Fruit fly (Drosophila melanogaster) whole organism, embryonic: ENCODE measurements around the gene mRpS2.

Experiments
- Antp ChIP-seq: fragments of 200-800 bp; sonication (Bioruptor generic); optimal IDR thresholded peaks from 3 replicates; lab custom pipeline; 2016; ENCODE audit warnings: missing biosample characterization, missing genetic modification characterization
- Asciz ChIP-seq: fragments of 200-800 bp; sonication (Bioruptor generic); optimal IDR thresholded peaks from 2 replicates; lab custom pipeline; 2017; ENCODE audit warnings: missing biosample characterization, mild to moderate bottlenecking, missing genetic modification characterization, missing genetic modification reagents
- B-H2 ChIP-seq: fragments of 200-800 bp; sonication (Bioruptor generic); optimal IDR thresholded peaks from 2 replicates; lab custom pipeline; 2018; ENCODE audit warnings: missing biosample characterization, mild to moderate bottlenecking, missing genetic modification characterization
- CG11696 ChIP-seq: fragments of 200-800 bp; sonication (Bioruptor generic); IDR thresholded peaks from 2 replicates; pipeline ENCODE4 v1.3.6; 2022; ENCODE audit warnings: missing biosample characterization, missing genetic modification characterization
- CG14965 ChIP-seq: fragments of 200-800 bp; sonication (Bioruptor generic); optimal IDR thresholded peaks from 2 replicates; lab custom pipeline; 2016; ENCODE audit warnings: missing biosample characterization, missing genetic modification characterization, borderline replicate concordance
- CG15269 ChIP-seq: fragments of 200-800 bp; sonication (Bioruptor generic); optimal IDR thresholded peaks from 2 replicates; lab custom pipeline; 2018; ENCODE audit warnings: missing biosample characterization, mild to moderate bottlenecking, missing genetic modification characterization, moderate library complexity
- CG15514 ChIP-seq: fragments of 200-800 bp; sonication (Bioruptor generic); optimal IDR thresholded peaks from 3 replicates; lab custom pipeline; 2017; ENCODE audit warnings: missing biosample characterization, missing genetic modification characterization, mild to moderate bottlenecking, moderate library complexity, missing genetic modification reagents
- CG3163 ChIP-seq: fragments of 200-800 bp; sonication (Bioruptor generic); optimal IDR thresholded peaks from 3 replicates; lab custom pipeline; 2016; ENCODE audit warnings: missing biosample characterization, missing genetic modification characterization
- CG6272 ChIP-seq: fragments of 200-800 bp; sonication (Bioruptor generic); IDR thresholded peaks from 2 replicates; pipeline ENCODE4 v1.3.6; 2022; ENCODE audit warnings: missing biosample characterization, missing genetic modification characterization
- CG6654 ChIP-seq: fragments of 200-800 bp; sonication (Bioruptor generic); optimal IDR thresholded peaks from 2 replicates; lab custom pipeline; 2017; ENCODE audit warnings: missing biosample characterization, mild to moderate bottlenecking, missing genetic modification characterization
- CG6765 ChIP-seq: fragments of 200-800 bp; sonication (Bioruptor generic); optimal IDR thresholded peaks from 3 replicates; lab custom pipeline; 2017; ENCODE audit warnings: missing biosample characterization, mild to moderate bottlenecking, missing genetic modification characterization
- CG7928 ChIP-seq: fragments of 200-800 bp; sonication (Bioruptor generic); optimal IDR thresholded peaks from 2 replicates; lab custom pipeline; 2017; ENCODE audit warnings: missing biosample characterization, mild to moderate bottlenecking, missing genetic modification characterization
- CG8290 ChIP-seq, 3 experiments: fragments of 200-800 bp; sonication (Bioruptor generic); optimal IDR thresholded peaks; 2 replicates each; lab custom pipeline; 2016 to 2019; ENCODE audit warnings: missing biosample characterization in 3 of 3, missing genetic modification characterization in 3 of 3, mild to moderate bottlenecking in 2 of 3, moderate library complexity in 1 of 3
- D19B ChIP-seq: fragments of 200-800 bp; sonication (Bioruptor generic); optimal IDR thresholded peaks from 2 replicates; lab custom pipeline; 2017; ENCODE audit warnings: missing biosample characterization, mild to moderate bottlenecking, missing genetic modification characterization
- Dp ChIP-seq: fragments of 200-800 bp; sonication (Bioruptor generic); optimal IDR thresholded peaks from 2 replicates; lab custom pipeline; 2018; ENCODE audit warnings: missing biosample characterization, mild to moderate bottlenecking, missing genetic modification characterization, moderate library complexity
- ERR ChIP-seq: fragments of 200-800 bp; sonication (Bioruptor generic); optimal IDR thresholded peaks from 2 replicates; lab custom pipeline; 2016; ENCODE audit warnings: missing biosample characterization, missing genetic modification characterization
- Ets65A ChIP-seq: fragments of 200-800 bp; sonication (Bioruptor generic); peaks from one replicate; lab custom pipeline; 2016; ENCODE audit warnings: missing biosample characterization, missing genetic modification characterization
- Fer2 ChIP-seq: fragments of 200-800 bp; sonication (Bioruptor generic); optimal IDR thresholded peaks from 2 replicates; lab custom pipeline; 2018; ENCODE audit warnings: missing biosample characterization, mild to moderate bottlenecking, missing genetic modification characterization, moderate library complexity
- Hmx ChIP-seq: fragments of 200-800 bp; sonication (Bioruptor generic); optimal IDR thresholded peaks from 2 replicates; lab custom pipeline; 2016; ENCODE audit warnings: missing biosample characterization, missing genetic modification characterization
- Hsf ChIP-seq: fragments of 200-800 bp; sonication (Bioruptor generic); optimal IDR thresholded peaks from 3 replicates; lab custom pipeline; 2016; ENCODE audit warnings: missing biosample characterization, missing genetic modification characterization
- MESR4 ChIP-seq: fragments of 200-800 bp; sonication (Bioruptor generic); optimal IDR thresholded peaks from 2 replicates; lab custom pipeline; 2018; ENCODE audit warnings: missing biosample characterization, mild to moderate bottlenecking, missing genetic modification characterization, moderate library complexity
- NC2α ChIP-seq: fragments of 200-800 bp; sonication (Bioruptor generic); optimal IDR thresholded peaks from 2 replicates; lab custom pipeline; 2016; ENCODE audit warnings: missing biosample characterization, missing genetic modification characterization
- PHDP ChIP-seq: fragments of 200-800 bp; sonication (Bioruptor generic); optimal IDR thresholded peaks from 3 replicates; lab custom pipeline; 2018; ENCODE audit warnings: missing biosample characterization, mild to moderate bottlenecking, missing genetic modification characterization, moderate library complexity
- Scr ChIP-seq: fragments of 200-800 bp; sonication (Bioruptor generic); IDR thresholded peaks from 2 replicates; pipeline ENCODE4 v1.3.6; 2022; ENCODE audit warnings: missing biosample characterization, missing genetic modification characterization; ENCODE audit not compliant: partially characterized antibody
- Side ChIP-seq: fragments of 200-800 bp; sonication (Bioruptor generic); optimal IDR thresholded peaks from 2 replicates; lab custom pipeline; 2016; ENCODE audit warnings: missing biosample characterization, missing genetic modification characterization
- Six4 ChIP-seq: fragments of 200-800 bp; sonication (Bioruptor generic); optimal IDR thresholded peaks from 2 replicates; lab custom pipeline; 2016; ENCODE audit warnings: missing biosample characterization, missing genetic modification characterization
- Spps ChIP-seq: fragments of 200-800 bp; sonication (Bioruptor generic); optimal IDR thresholded peaks from 2 replicates; lab custom pipeline; 2018; ENCODE audit warnings: missing biosample characterization, mild to moderate bottlenecking, missing genetic modification characterization
- Ssrp ChIP-seq: fragments of 200-800 bp; sonication (Bioruptor generic); optimal IDR thresholded peaks from 2 replicates; lab custom pipeline; 2018; ENCODE audit warnings: missing biosample characterization, mild to moderate bottlenecking, missing genetic modification characterization, moderate library complexity
- Xbp1 ChIP-seq: fragments of 200-800 bp; sonication (Bioruptor generic); optimal IDR thresholded peaks from 3 replicates; lab custom pipeline; 2016; ENCODE audit warnings: missing biosample characterization, mild to moderate bottlenecking, missing genetic modification characterization
- disco-r ChIP-seq: fragments of 200-800 bp; sonication (Bioruptor generic); optimal IDR thresholded peaks from 2 replicates; lab custom pipeline; 2016; ENCODE audit warnings: missing biosample characterization, missing genetic modification characterization
- grn ChIP-seq: fragments of 200-800 bp; sonication (Bioruptor generic); optimal IDR thresholded peaks from 3 replicates; lab custom pipeline; 2017; ENCODE audit warnings: missing biosample characterization, missing genetic modification characterization
- inv ChIP-seq: fragments of 200-800 bp; sonication (Bioruptor generic); IDR thresholded peaks from 2 replicates; pipeline ENCODE4 v1.3.6; 2022; ENCODE audit warnings: missing biosample characterization, missing genetic modification characterization; ENCODE audit not compliant: partially characterized antibody
- kah ChIP-seq: fragments of 200-800 bp; sonication (Bioruptor generic); optimal IDR thresholded peaks from 2 replicates; lab custom pipeline; 2018; ENCODE audit warnings: missing biosample characterization, mild to moderate bottlenecking, missing genetic modification characterization
- lbe ChIP-seq: fragments of 200-800 bp; sonication (Bioruptor generic); optimal IDR thresholded peaks from 2 replicates; lab custom pipeline; 2016; ENCODE audit warnings: missing biosample characterization, mild to moderate bottlenecking, missing genetic modification characterization
- luna ChIP-seq: fragments of 200-800 bp; sonication (Bioruptor generic); optimal IDR thresholded peaks from 2 replicates; lab custom pipeline; 2016; ENCODE audit warnings: missing biosample characterization, missing genetic modification characterization
- pb ChIP-seq: fragments of 200-800 bp; sonication (Bioruptor generic); optimal IDR thresholded peaks from 3 replicates; lab custom pipeline; 2016; ENCODE audit warnings: missing biosample characterization, missing genetic modification characterization
- ro ChIP-seq: fragments of 200-800 bp; sonication (Bioruptor generic); IDR thresholded peaks from 2 replicates; pipeline ENCODE4 v1.3.6; 2022; ENCODE audit warnings: missing biosample characterization, missing genetic modification characterization
- run ChIP-seq: fragments of 200-800 bp; sonication (Bioruptor generic); optimal IDR thresholded peaks from 3 replicates; lab custom pipeline; 2018; ENCODE audit warnings: missing biosample characterization, mild to moderate bottlenecking, missing genetic modification characterization
- schlank ChIP-seq: fragments of 200-800 bp; sonication (Bioruptor generic); optimal IDR thresholded peaks from 2 replicates; lab custom pipeline; 2018; ENCODE audit warnings: missing biosample characterization, mild to moderate bottlenecking, missing genetic modification characterization
- sd ChIP-seq: fragments of 200-800 bp; sonication (Bioruptor generic); optimal IDR thresholded peaks from 3 replicates; lab custom pipeline; 2018; ENCODE audit warnings: missing biosample characterization, mild to moderate bottlenecking, missing genetic modification characterization, moderate library complexity
- sob ChIP-seq: fragments of 200-800 bp; sonication (Bioruptor generic); IDR thresholded peaks from 2 replicates; pipeline ENCODE4 v1.3.6; 2022; ENCODE audit warnings: missing biosample characterization, missing genetic modification characterization
- tll ChIP-seq, 2 experiments: fragments of 200-800 bp in 1 of 2; fragments of >200 bp in 1 of 2; sonication (Bioruptor generic) in 1 of 2; optimal IDR thresholded peaks; 2 replicates each; lab custom pipeline; 2017 to 2019; ENCODE audit warnings: missing biosample characterization in 2 of 2, missing genetic modification characterization in 2 of 2, mild to moderate bottlenecking in 1 of 2, moderate library complexity in 1 of 2
- twi ChIP-seq: fragments of 200-800 bp; optimal IDR thresholded peaks from 2 replicates; lab custom pipeline; 2019; ENCODE audit warnings: missing biosample characterization, mild to moderate bottlenecking, missing genetic modification characterization, moderate library complexity
- vnd ChIP-seq: fragments of 200-800 bp; sonication (Bioruptor generic); IDR thresholded peaks from 3 replicates; pipeline ENCODE4 v1.3.6; 2022; ENCODE audit warnings: missing biosample characterization, missing genetic modification characterization; ENCODE audit not compliant: partially characterized antibody
- zen ChIP-seq: fragments of 200-800 bp; sonication (Bioruptor generic); optimal IDR thresholded peaks from 3 replicates; lab custom pipeline; 2018; ENCODE audit warnings: missing biosample characterization, mild to moderate bottlenecking, missing genetic modification characterization, moderate library complexity

mRpS2 gene

DNA sequence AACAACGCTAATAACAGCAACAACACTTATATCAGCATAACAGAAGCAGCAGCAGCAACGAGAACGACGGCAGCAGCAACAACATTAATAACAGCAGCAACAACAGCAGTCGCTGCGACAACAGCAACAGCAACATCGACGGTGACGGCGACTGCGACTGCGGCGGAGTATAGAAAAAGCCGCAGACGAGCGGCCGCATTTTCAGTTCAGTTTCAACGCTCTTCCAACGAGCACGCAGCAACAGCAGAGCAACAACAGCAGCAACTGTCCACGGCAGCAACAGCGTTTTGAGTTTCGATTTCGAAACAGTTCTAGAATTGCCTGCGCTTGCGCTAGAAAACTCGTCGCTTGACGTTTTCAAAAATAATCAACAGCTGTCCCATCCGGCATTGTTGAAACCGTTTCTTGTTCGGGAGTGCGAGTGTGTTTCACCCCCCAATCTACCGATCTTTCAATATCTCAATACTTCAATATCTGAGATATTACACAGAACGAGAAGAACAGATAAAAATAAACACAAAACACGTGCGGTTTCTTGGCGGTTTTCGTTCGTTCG is 41.8 kb upstream of the mRpS2 start, which contains the start of gene CG3036 (continued):
- TF ChIP-seq MESR4 (peak; percentile 27), Hsf (GFP tag; lab: Kevin White, UChicago) (peak; percentile 14), grn (GFP tag; lab: Kevin White, UChicago) (peak; percentile 45), luna (GFP tag; lab: Kevin White, UChicago) (peak; percentile 18), Side (GFP tag; lab: Kevin White, UChicago) (peak; percentile 53), disco-r (no peak), CG6765 (GFP tag; lab: Kevin White, UChicago) (no peak), CG7928 (GFP tag; lab: Kevin White, UChicago) (no peak), Hmx (GFP tag; lab: Kevin White, UChicago) (no peak), vnd (GFP tag; lab: Robert Waterston, UW) (no peak), Six4 (GFP tag; lab: Kevin White, UChicago) (no peak), sob (GFP tag; lab: Robert Waterston, UW) (peak; percentile 55; the same call in 1 of the 2 replicates), ro (GFP tag; lab: Robert Waterston, UW) (no peak), CG14965 (GFP tag; lab: Kevin White, UChicago) (no peak), CG3163 (peak; percentile 55), B-H2 (peak; percentile 25), D19B (GFP tag; lab: Kevin White, UChicago) (no peak), pb (GFP tag; lab: Kevin White, UChicago) (peak; percentile 50), schlank (tag; lab: Kevin White, UChicago) (no peak), CG15514 (GFP tag; lab: Kevin White, UChicago) (peak; percentile 34), Xbp1 (no peak), run (tag; lab: Kevin White, UChicago) (no peak), kah (GFP tag; lab: Kevin White, UChicago) (peak; percentile 91), Antp (GFP tag; lab: Kevin White, UChicago) (peak; percentile 29), CG11696 (no peak), CG15269 (tag; lab: Kevin White, UChicago) (peak; percentile 13), CG6272 (GFP tag; lab: Robert Waterston, UW) (no peak), inv (GFP tag; lab: Robert Waterston, UW) (no peak), NC2α (GFP tag; lab: Kevin White, UChicago) (peak; percentile 66), Asciz (GFP tag; lab: Kevin White, UChicago) (no peak), PHDP (tag; lab: Kevin White, UChicago) (no peak), Fer2 (tag; lab: Kevin White, UChicago) (no peak)
- TF ChIP-seq, all 482 proteins: peak for 202

dm6 chr2L:4889451-4890045 is 39.3 kb upstream of the mRpS2 start, which contains the start of gene CG15625:
TSS of gene CG15625 (plus strand) at chr2L:4889995.
- TF ChIP-seq Scr (GFP tag; lab: Robert Waterston, UW): no peak
- peak; percentile 52 for TF ChIP-seq zen
- TF ChIP-seq lbe: no peak
- no peak for TF ChIP-seq ERR (GFP tag; lab: Kevin White, UChicago)
- TF ChIP-seq Dp (GFP tag; lab: Kevin White, UChicago): no peak
- TF ChIP-seq sd (tag; lab: Kevin White, UChicago): no peak
- peak in 1 of 2 experiments; percentile 42 for TF ChIP-seq tll (GFP tag; optimal IDR thresholded peaks at IDR 0.05; lab: Kevin White, UChicago)
- TF ChIP-seq CG6654: no peak
- peak; percentile 90 for TF ChIP-seq twi (tag; lab: Kevin White, UChicago)
- no peak for TF ChIP-seq CG8290 (GFP tag; optimal IDR thresholded peaks at IDR 0.05; lab: Kevin White, UChicago)
- no peak for TF ChIP-seq CG8290 (tag; optimal IDR thresholded peaks at IDR 0.05; lab: Kevin White, UChicago)
- no peak for TF ChIP-seq Spps (tag; lab: Kevin White, UChicago)
- TF ChIP-seq Ets65A (GFP tag; lab: Kevin White, UChicago): peak; percentile 13
- TF ChIP-seq Ssrp (tag; lab: Kevin White, UChicago): no peak
